Worm (Caenorhabditis elegans): Measurements from ENCODE around the gene fbxa-22.

ce11 chrIII:941958-942357 is 3.3 kb downstream of the fbxa-22 start:
- TF ChIP-seq nhr-237 (tag; optimal IDR thresholded peaks at IDR 0.05): no peak
- TF ChIP-seq sptf-1 (tag; optimal IDR thresholded peaks at IDR 0.05): no peak
- no peak for TF ChIP-seq M03D4.4 (tag; optimal IDR thresholded peaks at IDR 0.05)
- no peak for TF ChIP-seq mep-1 (tag; optimal IDR thresholded peaks at IDR 0.05)
- TF ChIP-seq pha-4 (tag; optimal IDR thresholded peaks at IDR 0.05): no peak
- no peak for TF ChIP-seq nhr-28 (tag; optimal IDR thresholded peaks at IDR 0.05)
- no peak for TF ChIP-seq nhr-12 (tag; optimal IDR thresholded peaks at IDR 0.05)
- no peak for TF ChIP-seq snpc-4 (tag; optimal IDR thresholded peaks at IDR 0.05)

Measured in whole organism, mixed stage, embryonic.